Worm (Caenorhabditis elegans): ENCODE results near the gene pals-33.

The pals-33 gene

ce11 chrV:3706893-3707292 is 33.7 kb downstream of the pals-33 start:
- TF ChIP-seq ref-1 (GFP tag; conservative IDR thresholded peaks at IDR 0.05) (no peak), flt-1 (GFP tag; IDR thresholded peaks at IDR 0.05) (no peak), ztf-29 (GFP tag; IDR thresholded peaks at IDR 0.05) (no peak), T22C8.4 (GFP tag; IDR thresholded peaks at IDR 0.05) (no peak), ztf-23 (GFP tag; IDR thresholded peaks at IDR 0.05) (no peak), cog-1 (tag; optimal IDR thresholded peaks at IDR 0.05) (no peak), klf-2 (GFP tag; conservative IDR thresholded peaks at IDR 0.05) (no peak), tab-1 (GFP tag; IDR thresholded peaks at IDR 0.05) (no peak), med-1 (GFP tag; optimal IDR thresholded peaks at IDR 0.05; ENCODE audit: insufficient read depth) (no peak)

ce11 chrV:3711544-3711943 is 38.4 kb downstream of the pals-33 start:
- TF ChIP-seq flt-1 (GFP tag; IDR thresholded peaks at IDR 0.05) = no peak
- no peak for TF ChIP-seq cog-1 (tag; optimal IDR thresholded peaks at IDR 0.05)

- TF ChIP-seq klf-2 (GFP tag; conservative IDR thresholded peaks at IDR 0.05) = no peak
- TF ChIP-seq T22C8.4 (GFP tag; IDR thresholded peaks at IDR 0.05) = no peak
- TF ChIP-seq cog-1 (tag; optimal IDR thresholded peaks at IDR 0.05) = no peak
- TF ChIP-seq flt-1 (GFP tag; IDR thresholded peaks at IDR 0.05) = no peak
- no peak for TF ChIP-seq ref-1 (GFP tag; conservative IDR thresholded peaks at IDR 0.05)
- TF ChIP-seq ztf-23 (GFP tag; IDR thresholded peaks at IDR 0.05) = no peak
- TF ChIP-seq tab-1 (GFP tag; IDR thresholded peaks at IDR 0.05) = no peak
- no peak for TF ChIP-seq ztf-29 (GFP tag; IDR thresholded peaks at IDR 0.05)
- no peak for TF ChIP-seq med-1 (GFP tag; optimal IDR thresholded peaks at IDR 0.05; ENCODE audit: insufficient read depth)
Observed at ce11 chrV:3712192-3712591, 39.0 kb downstream of the pals-33 start.

DNA sequence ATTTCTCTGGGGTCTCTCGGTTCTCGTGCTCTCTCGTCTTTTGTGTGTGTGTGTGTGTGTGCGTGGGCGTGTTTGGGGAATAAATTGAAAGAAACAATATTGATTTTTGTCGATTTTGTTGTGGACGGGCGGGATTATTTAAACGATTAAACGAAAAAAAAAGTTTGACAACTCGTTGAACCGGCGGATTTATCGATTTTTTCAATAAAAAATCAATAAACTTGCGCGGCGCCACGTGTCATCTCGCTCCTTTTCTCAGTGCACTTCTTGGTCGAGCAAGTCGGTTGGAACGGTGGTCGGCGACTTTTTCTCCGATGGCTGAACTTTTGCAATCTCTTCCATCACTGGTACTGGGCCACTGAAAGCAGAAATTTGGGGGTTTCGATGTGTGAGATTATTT is 39.8 kb downstream of the pals-33 start:
- TF ChIP-seq T22C8.4 (GFP tag; IDR thresholded peaks at IDR 0.05) = peak; percentile 79
- no peak for TF ChIP-seq flt-1 (GFP tag; IDR thresholded peaks at IDR 0.05)

DNA sequence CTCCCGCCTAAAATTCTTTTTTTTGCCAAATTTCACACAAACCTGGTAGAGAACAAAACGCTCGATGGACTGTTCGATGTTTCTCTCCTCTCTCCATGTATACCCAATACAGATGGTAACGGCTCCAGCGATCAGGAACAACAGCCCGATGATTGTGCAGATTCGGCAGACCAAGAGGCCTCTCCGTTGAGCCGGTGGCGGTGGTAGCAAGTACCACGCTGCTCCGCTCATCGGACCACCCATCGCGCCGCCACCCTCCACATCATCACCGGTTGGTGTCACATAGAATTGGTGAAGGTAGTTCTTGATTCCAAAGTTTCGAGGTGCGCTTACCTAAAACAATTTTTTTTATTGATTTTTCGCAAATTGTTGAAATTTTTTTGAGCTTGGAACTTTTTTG is 41.6 kb downstream of the pals-33 start:
- TF ChIP-seq tab-1 (GFP tag; IDR thresholded peaks at IDR 0.05) = no peak
- TF ChIP-seq flt-1 (GFP tag; IDR thresholded peaks at IDR 0.05) = no peak
- no peak for TF ChIP-seq med-1 (GFP tag; optimal IDR thresholded peaks at IDR 0.05; ENCODE audit: insufficient read depth)
- TF ChIP-seq ztf-23 (GFP tag; IDR thresholded peaks at IDR 0.05) = no peak
- TF ChIP-seq T22C8.4 (GFP tag; IDR thresholded peaks at IDR 0.05) = no peak
- TF ChIP-seq cog-1 (tag; optimal IDR thresholded peaks at IDR 0.05) = no peak
- TF ChIP-seq ztf-29 (GFP tag; IDR thresholded peaks at IDR 0.05) = no peak
- TF ChIP-seq klf-2 (GFP tag; conservative IDR thresholded peaks at IDR 0.05) = no peak
- no peak for TF ChIP-seq ref-1 (GFP tag; conservative IDR thresholded peaks at IDR 0.05)

DNA sequence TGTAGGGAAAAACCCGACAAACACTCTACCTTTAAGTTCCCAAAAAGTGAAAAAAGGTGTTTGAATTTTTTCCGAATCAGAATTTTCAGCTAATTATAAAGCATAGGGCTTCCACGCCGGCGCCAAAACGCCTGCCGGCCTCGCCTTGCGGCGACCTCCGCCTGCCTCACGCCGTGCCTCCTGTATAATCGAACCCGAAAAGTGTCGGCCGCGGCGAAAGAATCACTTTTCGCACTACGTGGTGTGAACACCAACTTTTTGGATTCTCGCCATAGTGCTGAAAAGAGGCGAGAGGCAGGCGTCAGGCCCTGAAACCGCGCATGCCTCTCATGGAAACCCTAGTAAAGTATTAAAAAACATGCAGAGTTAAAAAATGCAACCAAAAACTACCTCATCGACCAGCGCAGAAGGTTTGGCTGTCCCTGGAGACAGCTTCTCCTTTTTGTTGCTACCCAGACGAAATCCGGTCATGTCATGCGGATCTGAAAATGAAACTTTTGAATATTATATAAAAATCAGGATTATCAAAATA is 42.4 kb downstream of the pals-33 start, which contains the start of gene nrsn-1:
Gene nrsn-1 (minus strand): TSS at position 482 of the 532 bp plus-strand sequence.
- 0 out of 2 replicates have a peak, but pooled peaks have one; percentile 19 for TF ChIP-seq tab-1 (GFP tag; IDR thresholded peaks at IDR 0.05)
- TF ChIP-seq flt-1 (GFP tag; IDR thresholded peaks at IDR 0.05) = no peak
- no peak for TF ChIP-seq klf-2 (GFP tag; conservative IDR thresholded peaks at IDR 0.05)

DNA sequence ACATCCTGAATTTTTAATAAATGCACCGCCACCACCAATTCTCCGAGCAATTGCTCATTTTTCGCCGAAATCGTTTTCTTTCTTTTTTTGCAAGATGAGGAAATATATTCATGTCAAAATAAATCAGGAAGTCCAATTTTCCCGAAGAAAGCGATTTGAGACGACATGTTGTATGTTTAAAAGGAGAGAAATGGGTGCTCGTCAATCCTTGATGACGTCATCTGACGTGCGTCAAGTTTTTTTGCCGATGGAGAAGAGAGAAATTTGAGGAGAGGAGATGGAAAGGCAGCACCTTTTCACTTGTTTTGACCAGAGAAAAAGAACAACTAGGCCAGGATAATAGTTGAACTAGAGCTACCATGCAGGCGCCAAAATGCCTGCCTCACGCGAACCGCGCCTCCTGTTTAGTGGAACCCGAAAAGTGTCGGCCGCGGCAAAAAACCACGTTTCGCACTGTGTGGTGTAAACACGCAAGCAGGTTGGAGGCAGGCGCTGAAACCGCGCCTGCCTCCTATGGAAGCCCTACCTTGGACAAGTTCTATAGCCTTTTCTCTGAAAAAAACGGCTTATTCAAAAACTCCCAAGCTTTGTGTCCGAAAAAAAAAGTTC is 43.2 kb downstream of the pals-33 start:
- TF ChIP-seq ztf-29 (GFP tag; IDR thresholded peaks at IDR 0.05) (no peak), klf-2 (GFP tag; conservative IDR thresholded peaks at IDR 0.05) (no peak), flt-1 (GFP tag; IDR thresholded peaks at IDR 0.05) (no peak), tab-1 (GFP tag; IDR thresholded peaks at IDR 0.05) (no peak), ztf-23 (GFP tag; IDR thresholded peaks at IDR 0.05) (no peak), med-1 (GFP tag; optimal IDR thresholded peaks at IDR 0.05; ENCODE audit: insufficient read depth) (no peak), T22C8.4 (GFP tag; IDR thresholded peaks at IDR 0.05) (no peak)

- TF ChIP-seq med-1 (GFP tag; optimal IDR thresholded peaks at IDR 0.05; ENCODE audit: insufficient read depth) = no peak
- TF ChIP-seq ztf-23 (GFP tag; IDR thresholded peaks at IDR 0.05) = no peak
- no peak for TF ChIP-seq tab-1 (GFP tag; IDR thresholded peaks at IDR 0.05)
- no peak for TF ChIP-seq T22C8.4 (GFP tag; IDR thresholded peaks at IDR 0.05)
- TF ChIP-seq klf-2 (GFP tag; conservative IDR thresholded peaks at IDR 0.05) = no peak
- no peak for TF ChIP-seq cog-1 (tag; optimal IDR thresholded peaks at IDR 0.05)
- TF ChIP-seq ref-1 (GFP tag; conservative IDR thresholded peaks at IDR 0.05) = no peak
- TF ChIP-seq flt-1 (GFP tag; IDR thresholded peaks at IDR 0.05) = no peak
- TF ChIP-seq ztf-29 (GFP tag; IDR thresholded peaks at IDR 0.05) = no peak
Observed at ce11 chrV:3717751-3718150, 44.6 kb downstream of the pals-33 start.

ce11 chrV:3718507-3718906 is 45.3 kb downstream of the pals-33 start:
- no peak for TF ChIP-seq klf-2 (GFP tag; conservative IDR thresholded peaks at IDR 0.05)
- TF ChIP-seq ztf-29 (GFP tag; IDR thresholded peaks at IDR 0.05) = no peak
- TF ChIP-seq ref-1 (GFP tag; conservative IDR thresholded peaks at IDR 0.05) = no peak
- no peak for TF ChIP-seq cog-1 (tag; optimal IDR thresholded peaks at IDR 0.05)
- no peak for TF ChIP-seq med-1 (GFP tag; optimal IDR thresholded peaks at IDR 0.05; ENCODE audit: insufficient read depth)
- no peak for TF ChIP-seq tab-1 (GFP tag; IDR thresholded peaks at IDR 0.05)
- no peak for TF ChIP-seq ztf-23 (GFP tag; IDR thresholded peaks at IDR 0.05)
- no peak for TF ChIP-seq T22C8.4 (GFP tag; IDR thresholded peaks at IDR 0.05)
- TF ChIP-seq flt-1 (GFP tag; IDR thresholded peaks at IDR 0.05) = no peak

DNA sequence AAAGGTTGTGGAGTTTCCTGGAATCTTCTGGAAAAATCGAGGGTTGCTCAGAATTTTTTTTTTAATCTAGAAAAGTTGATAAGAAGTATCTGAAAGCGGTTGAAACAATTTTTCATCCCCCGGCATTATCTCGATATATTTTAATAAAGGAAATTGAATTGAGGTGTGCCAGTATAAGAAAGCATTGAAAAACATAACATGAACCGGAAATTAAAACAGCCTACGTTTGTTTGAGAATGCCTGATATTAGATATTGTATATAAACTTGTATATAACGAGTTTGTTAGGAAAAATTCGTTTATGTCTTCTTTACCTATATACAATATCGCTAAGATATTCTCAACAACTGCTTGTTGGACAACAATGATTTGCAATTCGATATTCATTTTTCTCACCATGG is 51.6 kb downstream of the pals-33 start, which contains the start of gene str-30:
Gene str-30 (plus strand): TSS at position 301 of the 400 bp plus-strand sequence.
- TF ChIP-seq tab-1 (GFP tag; IDR thresholded peaks at IDR 0.05) (no peak), cog-1 (tag; optimal IDR thresholded peaks at IDR 0.05) (no peak), klf-2 (GFP tag; conservative IDR thresholded peaks at IDR 0.05) (no peak), ref-1 (GFP tag; conservative IDR thresholded peaks at IDR 0.05) (no peak), med-1 (GFP tag; optimal IDR thresholded peaks at IDR 0.05; ENCODE audit: insufficient read depth) (no peak), T22C8.4 (GFP tag; IDR thresholded peaks at IDR 0.05) (no peak), ztf-23 (GFP tag; IDR thresholded peaks at IDR 0.05) (no peak), ztf-29 (GFP tag; IDR thresholded peaks at IDR 0.05) (no peak), flt-1 (GFP tag; IDR thresholded peaks at IDR 0.05) (no peak)

Data from whole organism, midembryonic.